Worm (Caenorhabditis elegans) whole organism, L4 larva: ENCODE measurements around the gene Y47D7A.17.

Experiments
- ama-1 ChIP-seq: fragments of 150-350 bp; optimal IDR thresholded peaks from 2 replicates; lab custom pipeline; 2014; ENCODE audit warnings: inconsistent platforms, mixed read lengths
- lin-38 ChIP-seq: fragments of 200-800 bp; sonication (Bioruptor generic); IDR thresholded peaks from 2 replicates; pipeline ENCODE4 v1.3.6; 2022; ENCODE audit warnings: missing genetic modification reagents, missing genetic modification characterization, missing compliant biosample characterization
- madf-5 ChIP-seq, 2 experiments: fragments of 200-800 bp; sonication (Bioruptor generic); IDR thresholded peaks; 2 replicates each; pipeline ENCODE4 v1.3.6; 2022; ENCODE audit warnings: missing compliant biosample characterization in 2 of 2, missing genetic modification characterization in 2 of 2
- pha-4 ChIP-seq, 2 experiments: fragments of 150-350 bp in 1 of 2; fragments of 200-800 bp in 1 of 2; sonication (Bioruptor generic) in 1 of 2; IDR thresholded peaks in 1 of 2; optimal IDR thresholded peaks in 1 of 2; 2 replicates each; pipeline versions ENCODE4 v1.3.6 to Lab custom; 2014 to 2022; ENCODE audit warnings: missing genetic modification characterization in 2 of 2, missing genetic modification reagents in 2 of 2, missing biosample characterization in 1 of 2, missing compliant biosample characterization in 1 of 2
- skn-1 ChIP-seq: fragments of 150-350 bp; optimal IDR thresholded peaks from 2 replicates; lab custom pipeline; 2014; ENCODE audit warnings: missing biosample characterization, missing genetic modification characterization
- snpc-4 ChIP-seq: fragments of 150-350 bp; optimal IDR thresholded peaks from 2 replicates; lab custom pipeline; 2014; ENCODE audit warnings: missing biosample characterization, missing genetic modification characterization
- unc-130 ChIP-seq: sonication (generic microtip); optimal IDR thresholded peaks from 2 replicates; lab custom pipeline; 2016; ENCODE audit warnings: missing genetic modification reagents, missing genetic modification characterization, missing compliant biosample characterization

- no peak for TF ChIP-seq unc-130 (GFP tag; lab: Kevin White, UChicago)
- no peak for TF ChIP-seq madf-5 (GFP tag; IDR thresholded peaks at IDR 0.05; lab: Robert Waterston, UW)
- no peak for TF ChIP-seq ama-1
- TF ChIP-seq pha-4 (GFP tag; IDR thresholded peaks at IDR 0.05; lab: Robert Waterston, UW) = no peak
- TF ChIP-seq pha-4 (tag; optimal IDR thresholded peaks at IDR 0.05; lab: Kevin White, UChicago) = no peak
- TF ChIP-seq lin-38 (GFP tag; lab: Robert Waterston, UW) = no peak
- no peak for TF ChIP-seq snpc-4 (tag; lab: Kevin White, UChicago)
- TF ChIP-seq skn-1 (tag; lab: Kevin White, UChicago) = no peak
Observed at ce11 chrV:4428202-4428601, 16.6 kb upstream of the Y47D7A.17 start, which contains the start of gene Y47D7A.11.
